Fruit fly (Drosophila melanogaster): ENCODE results near the gene Or85d.

The Or85d gene

dm6 chr3R:8577409-8578255 lies 25.2 kb downstream of the Or85d start, which contains the start of gene 5-HT2B (continued):
- no peak for TF ChIP-seq slou (GFP tag; optimal IDR thresholded peaks at IDR 0.05)
- no peak for TF ChIP-seq CG16815 (GFP tag; optimal IDR thresholded peaks at IDR 0.05)
- TF ChIP-seq caup (GFP tag; optimal IDR thresholded peaks at IDR 0.05; ENCODE audit: severe bottlenecking), result peak; percentile 39
- no peak for TF ChIP-seq Dip3 (GFP tag; optimal IDR thresholded peaks at IDR 0.05)
- no peak for TF ChIP-seq nerfin-2 (GFP tag; IDR thresholded peaks at IDR 0.05; ENCODE audit: partially characterized antibody)
- TF ChIP-seq CG8924 (tag; optimal IDR thresholded peaks at IDR 0.05), result no peak
- no peak for TF ChIP-seq CG31365 (tag; optimal IDR thresholded peaks at IDR 0.05)
- TF ChIP-seq Hmr (GFP tag; optimal IDR thresholded peaks at IDR 0.05), result peak; percentile 71
- TF ChIP-seq gem (tag; optimal IDR thresholded peaks at IDR 0.05), result peak; percentile 56
- no peak for TF ChIP-seq sr (GFP tag; IDR thresholded peaks at IDR 0.05)
- no peak for TF ChIP-seq Dip2 (GFP tag; IDR thresholded peaks at IDR 0.05)
- no peak for TF ChIP-seq aop (GFP tag; IDR thresholded peaks at IDR 0.05)
- TF ChIP-seq CG12104 (GFP tag; optimal IDR thresholded peaks at IDR 0.05), result no peak
- peak; percentile 50 for TF ChIP-seq slbo (GFP tag; IDR thresholded peaks at IDR 0.05)
- TF ChIP-seq ase (GFP tag; IDR thresholded peaks at IDR 0.05), result no peak
- no peak for TF ChIP-seq Myb (GFP tag; optimal IDR thresholded peaks at IDR 0.05)
- no peak for TF ChIP-seq B-H1 (GFP tag; IDR thresholded peaks at IDR 0.05)
- peak; percentile 46; the same call in 1 of the 2 replicates for TF ChIP-seq Rfx (GFP tag; IDR thresholded peaks at IDR 0.05)
- no peak for TF ChIP-seq Ets97D (GFP tag; optimal IDR thresholded peaks at IDR 0.05)
- TF ChIP-seq CG32767 (GFP tag; IDR thresholded peaks at IDR 0.05), result 0 out of 2 replicates have a peak, but pooled peaks have one; percentile 31
- TF ChIP-seq bab2 (GFP tag; optimal IDR thresholded peaks at IDR 0.05), result no peak
- TF ChIP-seq cato (GFP tag; optimal IDR thresholded peaks at IDR 0.05; ENCODE audit: borderline replicate concordance), result no peak
- TF ChIP-seq sens-2 (GFP tag; IDR thresholded peaks at IDR 0.05), result no peak
- no peak for TF ChIP-seq CG14050 (GFP tag; IDR thresholded peaks at IDR 0.05)
- no peak for TF ChIP-seq CG8281 (tag; optimal IDR thresholded peaks at IDR 0.05)
- TF ChIP-seq CG5245 (GFP tag; optimal IDR thresholded peaks at IDR 0.05), result no peak
- TF ChIP-seq CG11504 (tag; optimal IDR thresholded peaks at IDR 0.05), result peak; percentile 53
- peak; percentile 73 for TF ChIP-seq CG7556 (GFP tag; optimal IDR thresholded peaks at IDR 0.05)
- TF ChIP-seq CG30403 (GFP tag; optimal IDR thresholded peaks at IDR 0.05), result peak; percentile 28
- no peak for TF ChIP-seq Bdp1 (GFP tag; optimal IDR thresholded peaks at IDR 0.05)
- TF ChIP-seq Camta (GFP tag; optimal IDR thresholded peaks at IDR 0.05), result no peak
- TF ChIP-seq CG12391 (tag; optimal IDR thresholded peaks at IDR 0.05), result peak; percentile 36
- peak; percentile 31 for TF ChIP-seq bcd (GFP tag; optimal IDR thresholded peaks at IDR 0.05)
- no peak for TF ChIP-seq h (optimal IDR thresholded peaks at IDR 0.05)
- TF ChIP-seq vnd (GFP tag; IDR thresholded peaks at IDR 0.05; ENCODE audit: partially characterized antibody), result no peak
- TF ChIP-seq Tbp (GFP tag; optimal IDR thresholded peaks at IDR 0.05), result no peak
- TF ChIP-seq lilli (GFP tag; optimal IDR thresholded peaks at IDR 0.05), result peak; percentile 17
- TF ChIP-seq CG15601 (tag; optimal IDR thresholded peaks at IDR 0.05), result no peak
- TF ChIP-seq crol (GFP tag; IDR thresholded peaks at IDR 0.05), result no peak
- peak; percentile 65 for TF ChIP-seq Meics (GFP tag; optimal IDR thresholded peaks at IDR 0.05)
- no peak for TF ChIP-seq Vsx1 (GFP tag; optimal IDR thresholded peaks at IDR 0.05)
- no peak for TF ChIP-seq Elba2 (GFP tag; optimal IDR thresholded peaks at IDR 0.05)
- TF ChIP-seq H15 (GFP tag; IDR thresholded peaks at IDR 0.05), result no peak
- no peak for TF ChIP-seq CG12299 (tag; optimal IDR thresholded peaks at IDR 0.05)
- no peak for TF ChIP-seq CG7271 (tag; optimal IDR thresholded peaks at IDR 0.05)
- TF ChIP-seq CG33213 (GFP tag; optimal IDR thresholded peaks at IDR 0.05), result no peak
- no peak for TF ChIP-seq Sry-δ (GFP tag; optimal IDR thresholded peaks at IDR 0.05)
- no peak for TF ChIP-seq CG14667 (GFP tag; IDR thresholded peaks at IDR 0.05)
- TF ChIP-seq CkIIα-i1 (GFP tag; IDR thresholded peaks at IDR 0.05), result no peak
- no peak for TF ChIP-seq CG6683 (GFP tag; optimal IDR thresholded peaks at IDR 0.05)

All from whole organism, embryonic.